Worm (Caenorhabditis elegans) whole organism, late embryonic: ENCODE data around the gene F49C12.5.
"Not testable (repeated sequence)": the region's sequence is repeated elsewhere in the genome, so short reads cannot be mapped to it uniquely, and the experiment has no call there.

ENCODE experiments used
- K09A11.1 ChIP-seq: sonication (generic microtip); optimal IDR thresholded peaks from 2 replicates; lab custom pipeline; 2017; ENCODE audit warnings: antibody characterized with exemption, mild to moderate bottlenecking, missing genetic modification characterization, missing compliant biosample characterization; ENCODE audit not compliant: insufficient read depth
- Y22D7AL.16 ChIP-seq: sonication (generic microtip); optimal IDR thresholded peaks from 2 replicates; lab custom pipeline; 2016; ENCODE audit warnings: missing genetic modification characterization, missing compliant biosample characterization
- ahr-1 ChIP-seq: sonication (generic microtip); optimal IDR thresholded peaks from 2 replicates; lab custom pipeline; 2016; ENCODE audit warnings: missing genetic modification characterization, missing compliant biosample characterization
- ama-1 ChIP-seq: fragments of 150-350 bp; optimal IDR thresholded peaks from 2 replicates; lab custom pipeline; 2014
- ceh-18 ChIP-seq: sonication (generic microtip); optimal IDR thresholded peaks from 2 replicates; lab custom pipeline; 2016; ENCODE audit warnings: missing genetic modification characterization, missing compliant biosample characterization
- ceh-19 ChIP-seq: fragments of 200-800 bp; sonication (Bioruptor generic); optimal IDR thresholded peaks from 2 replicates; lab custom pipeline; 2018; ENCODE audit warnings: mild to moderate bottlenecking, missing genetic modification characterization, missing compliant biosample characterization
- ceh-24 ChIP-seq: sonication (generic microtip); optimal IDR thresholded peaks from 2 replicates; lab custom pipeline; 2016; ENCODE audit warnings: mild to moderate bottlenecking, missing genetic modification characterization, missing compliant biosample characterization
- ceh-30 ChIP-seq: fragments of 150-350 bp; optimal IDR thresholded peaks from 2 replicates; lab custom pipeline; 2014; ENCODE audit warnings: missing biosample characterization, missing genetic modification characterization
- ceh-45 ChIP-seq: fragments of 200-800 bp; sonication (Bioruptor generic); IDR thresholded peaks from 2 replicates; pipeline ENCODE4 v1.3.6; 2022; ENCODE audit warnings: missing genetic modification reagents, missing genetic modification characterization, missing compliant biosample characterization
- ceh-9 ChIP-seq: sonication (generic microtip); optimal IDR thresholded peaks from 2 replicates; lab custom pipeline; 2016; ENCODE audit warnings: mild to moderate bottlenecking, missing genetic modification characterization, inconsistent platforms, missing compliant biosample characterization
- che-1 ChIP-seq: sonication (generic microtip); optimal IDR thresholded peaks from 2 replicates; lab custom pipeline; 2016; ENCODE audit warnings: mild to moderate bottlenecking, missing genetic modification characterization, missing compliant biosample characterization
- dmd-4 ChIP-seq: sonication (generic microtip); optimal IDR thresholded peaks from 2 replicates; lab custom pipeline; 2016; ENCODE audit warnings: borderline replicate concordance, missing genetic modification characterization, missing compliant biosample characterization
- eyg-1 ChIP-seq: sonication (generic microtip); optimal IDR thresholded peaks from 2 replicates; lab custom pipeline; 2016; ENCODE audit warnings: missing genotype, missing genetic modification characterization, missing compliant biosample characterization
- fax-1 ChIP-seq: sonication (generic microtip); optimal IDR thresholded peaks from 2 replicates; lab custom pipeline; 2016; ENCODE audit warnings: missing genotype, missing genetic modification characterization, missing compliant biosample characterization
- fkh-6 ChIP-seq: sonication (generic microtip); optimal IDR thresholded peaks from 2 replicates; lab custom pipeline; 2016; ENCODE audit warnings: missing genetic modification characterization, missing compliant biosample characterization
- gmeb-2 ChIP-seq: sonication (generic microtip); optimal IDR thresholded peaks from 2 replicates; lab custom pipeline; 2016; ENCODE audit warnings: missing genetic modification characterization, inconsistent platforms, missing compliant biosample characterization
- hlh-15 ChIP-seq: sonication (generic microtip); optimal IDR thresholded peaks from 2 replicates; lab custom pipeline; 2016; ENCODE audit warnings: missing genetic modification characterization, missing compliant biosample characterization
- hlh-6 ChIP-seq: sonication (generic microtip); optimal IDR thresholded peaks from 2 replicates; lab custom pipeline; 2016; ENCODE audit warnings: missing genotype, missing genetic modification characterization, missing compliant biosample characterization
- mec-3 ChIP-seq: sonication (generic microtip); optimal IDR thresholded peaks from 2 replicates; lab custom pipeline; 2016; ENCODE audit warnings: borderline replicate concordance, missing genetic modification characterization, missing compliant biosample characterization
- nhr-232 ChIP-seq: sonication (generic microtip); optimal IDR thresholded peaks from 2 replicates; lab custom pipeline; 2016; ENCODE audit warnings: missing genetic modification characterization, missing compliant biosample characterization
- npax-4 ChIP-seq: sonication (generic microtip); optimal IDR thresholded peaks from 2 replicates; lab custom pipeline; 2016; ENCODE audit warnings: missing genetic modification characterization, missing compliant biosample characterization
- odd-2 ChIP-seq: sonication (generic microtip); optimal IDR thresholded peaks from 2 replicates; lab custom pipeline; 2017; ENCODE audit warnings: antibody characterized with exemption, mild to moderate bottlenecking, missing genetic modification characterization, missing compliant biosample characterization
- pax-1 ChIP-seq: fragments of 150-350 bp; optimal IDR thresholded peaks from 2 replicates; lab custom pipeline; 2014; ENCODE audit warnings: missing biosample characterization, missing genetic modification characterization
- pqm-1 ChIP-seq: sonication (generic microtip); optimal IDR thresholded peaks from 2 replicates; lab custom pipeline; 2016; ENCODE audit warnings: missing genetic modification characterization, missing compliant biosample characterization
- rnt-1 ChIP-seq: sonication (generic microtip); optimal IDR thresholded peaks from 2 replicates; lab custom pipeline; 2016; ENCODE audit warnings: missing genetic modification characterization, missing compliant biosample characterization
- sox-2 ChIP-seq: fragments of 200-800 bp; sonication (Bioruptor generic); IDR thresholded peaks from 2 replicates; pipeline ENCODE4 v1.3.6; 2022; ENCODE audit warnings: missing genetic modification reagents, missing genetic modification characterization, missing compliant biosample characterization
- sox-4 ChIP-seq: sonication (generic microtip); optimal IDR thresholded peaks from 2 replicates; lab custom pipeline; 2017; ENCODE audit warnings: mild to moderate bottlenecking, missing genetic modification characterization, inconsistent platforms, missing compliant biosample characterization
- syd-9 ChIP-seq: sonication (generic microtip); optimal IDR thresholded peaks from 2 replicates; lab custom pipeline; 2016; ENCODE audit warnings: mild to moderate bottlenecking, missing genetic modification characterization, moderate library complexity, missing compliant biosample characterization
- tbx-7 ChIP-seq: sonication (generic microtip); optimal IDR thresholded peaks from 2 replicates; lab custom pipeline; 2016; ENCODE audit warnings: missing genotype, missing genetic modification characterization, missing compliant biosample characterization
- ttx-3 ChIP-seq: sonication (generic microtip); optimal IDR thresholded peaks from 2 replicates; lab custom pipeline; 2016; ENCODE audit warnings: missing genetic modification reagents, missing genetic modification characterization, missing compliant biosample characterization
- unc-42 ChIP-seq: sonication (generic microtip); optimal IDR thresholded peaks from 2 replicates; lab custom pipeline; 2016; ENCODE audit warnings: missing genotype, missing genetic modification characterization, missing compliant biosample characterization
- unc-86 ChIP-seq: sonication (generic microtip); optimal IDR thresholded peaks from 2 replicates; lab custom pipeline; 2016; ENCODE audit warnings: missing genetic modification characterization, missing compliant biosample characterization
- zip-5 ChIP-seq: sonication (generic microtip); optimal IDR thresholded peaks from 2 replicates; lab custom pipeline; 2016; ENCODE audit warnings: missing genetic modification characterization, missing compliant biosample characterization

The F49C12.5 gene

DNA sequence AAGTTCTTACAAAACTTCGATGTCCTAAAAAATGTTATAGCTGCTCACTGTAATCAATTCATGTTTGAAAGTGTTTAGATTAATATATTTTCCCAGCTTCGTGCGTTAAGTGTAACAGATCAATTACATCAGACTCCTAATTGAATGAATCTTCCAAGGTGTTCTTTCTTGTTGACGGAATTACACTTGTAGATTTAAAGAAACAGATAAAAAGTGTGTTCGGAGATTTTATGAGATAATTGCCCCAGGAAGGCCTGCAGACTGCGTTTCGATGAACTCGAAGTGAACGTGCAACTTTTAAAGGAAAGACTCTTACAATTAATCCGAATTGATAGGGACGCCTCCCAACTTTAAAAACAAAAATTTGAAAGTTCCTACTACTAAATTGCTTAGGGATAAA lies 15.1 kb upstream of the F49C12.5 start:
- no peak for TF ChIP-seq che-1 (tag; lab: Kevin White, UChicago)
- no peak for TF ChIP-seq hlh-6 (tag; lab: Kevin White, UChicago)
- no peak for TF ChIP-seq ceh-24 (tag; lab: Kevin White, UChicago)
- TF ChIP-seq npax-4 (tag; lab: Kevin White, UChicago), result no peak
- no peak for TF ChIP-seq ceh-19 (GFP tag; lab: Kevin White, UChicago)
- no peak for TF ChIP-seq unc-42 (tag; lab: Kevin White, UChicago)
- TF ChIP-seq ceh-45 (GFP tag; lab: Robert Waterston, UW), result no peak
- no peak for TF ChIP-seq nhr-232 (tag; lab: Kevin White, UChicago)
- no peak for TF ChIP-seq ceh-9
- TF ChIP-seq gmeb-2 (tag; lab: Kevin White, UChicago), result no peak
- TF ChIP-seq ceh-18 (tag; lab: Kevin White, UChicago), result no peak

ce11 chrIV:9293825-9294224 lies 10.9 kb upstream of the F49C12.5 start, which contains the start of gene nhr-264:
nhr-264 (minus strand) TSS chrIV:9293925.
- TF ChIP-seq ahr-1 (tag; lab: Kevin White, UChicago); ama-1 (lab: Kevin White, UChicago); pqm-1 (tag; lab: Kevin White, UChicago): not testable (repeated sequence)

- TF ChIP-seq tbx-7, result no peak
- TF ChIP-seq eyg-1, result no peak
- TF ChIP-seq ceh-9, result no peak
- TF ChIP-seq fax-1, result no peak
- TF ChIP-seq syd-9 (tag; lab: Kevin White, UChicago), result no peak
- TF ChIP-seq dmd-4 (tag; lab: Kevin White, UChicago), result no peak
- no peak for TF ChIP-seq hlh-15 (tag; lab: Kevin White, UChicago)
- TF ChIP-seq ttx-3, result no peak
- TF ChIP-seq Y22D7AL.16 (tag; lab: Kevin White, UChicago), result no peak
- no peak for TF ChIP-seq pqm-1 (tag; lab: Kevin White, UChicago)
- TF ChIP-seq zip-5, result no peak
- TF ChIP-seq unc-86 (tag; lab: Kevin White, UChicago), result no peak
- no peak for TF ChIP-seq sox-4 (tag; lab: Kevin White, UChicago)
- TF ChIP-seq ceh-45 (GFP tag; lab: Robert Waterston, UW), result no peak
- no peak for TF ChIP-seq rnt-1 (tag; lab: Kevin White, UChicago)
- no peak for TF ChIP-seq pax-1 (tag; lab: Kevin White, UChicago)
Measured at ce11 chrIV:9296285-9296684, 8.4 kb upstream of the F49C12.5 start, which contains the start of gene F49C12.1. F49C12.1 (minus strand) TSS chrIV:9296354.

DNA sequence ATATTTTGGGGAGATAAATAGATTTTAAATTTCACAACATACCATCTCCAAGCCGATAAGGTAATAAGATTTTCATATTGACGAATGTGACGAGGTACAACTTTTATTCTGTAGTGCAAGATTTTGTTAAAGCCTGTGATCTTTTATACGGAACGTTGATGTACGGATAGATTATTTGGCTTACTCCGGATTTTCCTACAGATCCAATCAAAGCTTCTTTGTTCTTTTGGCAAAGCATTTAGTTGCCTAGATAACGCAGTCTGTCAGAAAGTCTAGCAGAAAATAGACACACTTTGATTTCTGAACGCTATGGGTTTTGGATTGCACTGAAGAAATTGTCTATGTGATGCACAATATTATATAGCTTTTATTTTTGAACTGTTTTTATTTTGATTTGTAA lies 5.6 kb upstream of the F49C12.5 start, which contains the start of gene F49C12.2:
F49C12.2 (minus strand) TSS at position 101 of the 400 bp plus-strand sequence.
- no peak for TF ChIP-seq ama-1 (lab: Kevin White, UChicago)
- TF ChIP-seq K09A11.1 (tag; lab: Kevin White, UChicago), result no peak
- TF ChIP-seq syd-9 (tag; lab: Kevin White, UChicago), result no peak
- no peak for TF ChIP-seq odd-2 (tag; lab: Kevin White, UChicago)
- TF ChIP-seq mec-3 (tag; lab: Kevin White, UChicago), result no peak
- TF ChIP-seq fkh-6 (tag; lab: Kevin White, UChicago), result no peak
- TF ChIP-seq sox-2 (GFP tag; lab: Robert Waterston, UW), result no peak
- no peak for TF ChIP-seq eyg-1
- TF ChIP-seq, all 69 proteins: peak for 0

DNA sequence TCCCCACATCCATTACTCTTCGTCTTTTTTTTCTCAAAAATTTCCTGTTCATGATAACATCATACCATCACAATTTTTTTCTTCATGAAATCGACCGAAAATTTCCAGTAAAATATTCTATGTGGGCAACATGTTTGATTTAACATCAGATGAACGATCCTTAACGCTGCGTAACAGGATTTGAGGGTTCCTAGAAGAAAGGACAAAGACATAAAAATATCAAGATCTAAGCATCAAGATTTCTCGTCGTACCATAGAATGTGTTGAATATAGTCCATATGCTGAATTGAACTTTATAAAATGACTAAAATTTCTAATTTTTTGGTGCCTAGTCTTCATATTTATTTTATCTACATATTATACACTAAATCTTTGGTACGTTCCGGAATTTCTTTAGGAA lies 4.6 kb upstream of the F49C12.5 start, which contains the start of gene F49C12.3:
F49C12.3 (plus strand) TSS at position 301 of the 400 bp plus-strand sequence.
- no peak for TF ChIP-seq ceh-30
- TF ChIP-seq unc-86 (tag; lab: Kevin White, UChicago), result no peak
- no peak for TF ChIP-seq mec-3 (tag; lab: Kevin White, UChicago)
- TF ChIP-seq zip-5, result no peak
